Worm (Caenorhabditis elegans): ENCODE results near the gene gpc-1.
A peak's percentile ranks its signal among the peaks of the same experiment; 100 is the strongest.

The gpc-1 gene

ce11 chrX:12846043-12846442 lies 38.7 kb downstream of the gpc-1 start, which contains the start of gene C52G5.3:
Gene C52G5.3 (minus strand): TSS chrX:12846143.
- no peak for TF ChIP-seq unc-120 (tag; optimal IDR thresholded peaks at IDR 0.05; ENCODE audit: poor library complexity, severe bottlenecking)
- TF ChIP-seq unc-62 (GFP tag; optimal IDR thresholded peaks at IDR 0.05), result no peak
- no peak for TF ChIP-seq nhr-237 (tag; optimal IDR thresholded peaks at IDR 0.05)
- no peak for TF ChIP-seq pha-4 (tag; optimal IDR thresholded peaks at IDR 0.05)
- no peak for TF ChIP-seq lin-13 (tag; optimal IDR thresholded peaks at IDR 0.05)
- TF ChIP-seq nhr-12 (tag; optimal IDR thresholded peaks at IDR 0.05), result no peak
- TF ChIP-seq snpc-4 (tag; optimal IDR thresholded peaks at IDR 0.05), result no peak
- TF ChIP-seq nhr-76 (tag; optimal IDR thresholded peaks at IDR 0.05), result no peak
- no peak for TF ChIP-seq elt-1 (tag; optimal IDR thresholded peaks at IDR 0.05; ENCODE audit: borderline replicate concordance, insufficient read depth)
- no peak for TF ChIP-seq nhr-28 (tag; optimal IDR thresholded peaks at IDR 0.05)
- TF ChIP-seq lsy-2 (tag; optimal IDR thresholded peaks at IDR 0.05), result no peak
- TF ChIP-seq M03D4.4 (tag; optimal IDR thresholded peaks at IDR 0.05), result no peak
- TF ChIP-seq zip-8 (tag; optimal IDR thresholded peaks at IDR 0.05), result no peak
- no peak for TF ChIP-seq nhr-2 (tag; optimal IDR thresholded peaks at IDR 0.05)
- TF ChIP-seq unc-39 (tag; optimal IDR thresholded peaks at IDR 0.05), result no peak

ce11 chrX:12844170-12844569 lies 40.6 kb downstream of the gpc-1 start:
- TF ChIP-seq elt-1 (tag; optimal IDR thresholded peaks at IDR 0.05; ENCODE audit: borderline replicate concordance, insufficient read depth), result no peak
- no peak for TF ChIP-seq lin-13 (tag; optimal IDR thresholded peaks at IDR 0.05)
- no peak for TF ChIP-seq mls-2 (tag; optimal IDR thresholded peaks at IDR 0.05)
- no peak for TF ChIP-seq flh-1 (GFP tag; optimal IDR thresholded peaks at IDR 0.05)
- TF ChIP-seq M03D4.4 (tag; optimal IDR thresholded peaks at IDR 0.05), result no peak
- TF ChIP-seq ceh-39 (tag; optimal IDR thresholded peaks at IDR 0.05), result no peak
- TF ChIP-seq zip-8 (tag; optimal IDR thresholded peaks at IDR 0.05), result no peak
- no peak for TF ChIP-seq snpc-4 (tag; optimal IDR thresholded peaks at IDR 0.05)
- no peak for TF ChIP-seq ceh-43 (GFP tag; optimal IDR thresholded peaks at IDR 0.05)
- TF ChIP-seq pha-4 (tag; optimal IDR thresholded peaks at IDR 0.05), result no peak
- TF ChIP-seq tbx-8 (GFP tag; optimal IDR thresholded peaks at IDR 0.05), result no peak
- no peak for TF ChIP-seq nhr-237 (tag; optimal IDR thresholded peaks at IDR 0.05)
- TF ChIP-seq ztf-11 (tag; optimal IDR thresholded peaks at IDR 0.05), result no peak
- TF ChIP-seq sptf-1 (tag; optimal IDR thresholded peaks at IDR 0.05), result no peak
- no peak for TF ChIP-seq blmp-1 (tag; optimal IDR thresholded peaks at IDR 0.05)
- no peak for TF ChIP-seq elt-3 (tag; optimal IDR thresholded peaks at IDR 0.05)
- no peak for TF ChIP-seq nhr-2 (tag; optimal IDR thresholded peaks at IDR 0.05)
- no peak for TF ChIP-seq cnd-1 (tag; optimal IDR thresholded peaks at IDR 0.05)

ce11 chrX:12843530-12843929 lies 41.3 kb downstream of the gpc-1 start:
- no peak for TF ChIP-seq ceh-39 (tag; optimal IDR thresholded peaks at IDR 0.05)
- TF ChIP-seq ztf-11 (tag; optimal IDR thresholded peaks at IDR 0.05), result no peak
- peak; percentile 66 for TF ChIP-seq drap-1 (GFP tag; optimal IDR thresholded peaks at IDR 0.05)
- TF ChIP-seq sptf-1 (tag; optimal IDR thresholded peaks at IDR 0.05), result peak; percentile 39
- TF ChIP-seq bed-3 (GFP tag; optimal IDR thresholded peaks at IDR 0.05), result peak; percentile 20
- no peak for TF ChIP-seq nhr-76 (tag; optimal IDR thresholded peaks at IDR 0.05)
- TF ChIP-seq elt-3 (tag; optimal IDR thresholded peaks at IDR 0.05), result no peak
- no peak for TF ChIP-seq snpc-4 (tag; optimal IDR thresholded peaks at IDR 0.05)
- TF ChIP-seq lin-32 (GFP tag; optimal IDR thresholded peaks at IDR 0.05), result peak; percentile 17
- TF ChIP-seq M03D4.4 (tag; optimal IDR thresholded peaks at IDR 0.05), result peak; percentile 52
- peak; percentile 22 for TF ChIP-seq flh-1 (GFP tag; optimal IDR thresholded peaks at IDR 0.05)
- TF ChIP-seq lin-13 (tag; optimal IDR thresholded peaks at IDR 0.05), result no peak
- TF ChIP-seq mls-2 (tag; optimal IDR thresholded peaks at IDR 0.05), result peak; percentile 49
- TF ChIP-seq hlh-1 (tag; optimal IDR thresholded peaks at IDR 0.05), result no peak
- TF ChIP-seq ham-2 (GFP tag; optimal IDR thresholded peaks at IDR 0.05), result no peak
- TF ChIP-seq unc-120 (tag; optimal IDR thresholded peaks at IDR 0.05; ENCODE audit: poor library complexity, severe bottlenecking), result peak; percentile 33
- TF ChIP-seq zip-8 (tag; optimal IDR thresholded peaks at IDR 0.05), result no peak
- no peak for TF ChIP-seq unc-39 (tag; optimal IDR thresholded peaks at IDR 0.05)
- peak; percentile 66 for TF ChIP-seq cnd-1 (tag; optimal IDR thresholded peaks at IDR 0.05)
- no peak for TF ChIP-seq mep-1 (tag; optimal IDR thresholded peaks at IDR 0.05)
- no peak for TF ChIP-seq lsy-2 (tag; optimal IDR thresholded peaks at IDR 0.05)
- peak; percentile 77 for TF ChIP-seq ceh-83 (GFP tag; optimal IDR thresholded peaks at IDR 0.05)

- TF ChIP-seq mep-1 (tag; optimal IDR thresholded peaks at IDR 0.05), result no peak
- TF ChIP-seq ceh-83 (GFP tag; optimal IDR thresholded peaks at IDR 0.05), result no peak
- no peak for TF ChIP-seq M03D4.4 (tag; optimal IDR thresholded peaks at IDR 0.05)
- TF ChIP-seq ham-2 (GFP tag; optimal IDR thresholded peaks at IDR 0.05), result no peak
- no peak for TF ChIP-seq ceh-39 (tag; optimal IDR thresholded peaks at IDR 0.05)
- no peak for TF ChIP-seq bed-3 (GFP tag; optimal IDR thresholded peaks at IDR 0.05)
- TF ChIP-seq ces-1 (GFP tag; optimal IDR thresholded peaks at IDR 0.05), result no peak
- TF ChIP-seq drap-1 (GFP tag; optimal IDR thresholded peaks at IDR 0.05), result no peak
- TF ChIP-seq lin-13 (tag; optimal IDR thresholded peaks at IDR 0.05), result no peak
- TF ChIP-seq hlh-1 (tag; optimal IDR thresholded peaks at IDR 0.05), result no peak
- TF ChIP-seq ceh-43 (GFP tag; optimal IDR thresholded peaks at IDR 0.05), result no peak
- no peak for TF ChIP-seq flh-1 (GFP tag; optimal IDR thresholded peaks at IDR 0.05)
Measured at ce11 chrX:12843011-12843410, 41.8 kb downstream of the gpc-1 start, which contains the start of gene C52G5.2. Gene C52G5.2 (plus strand): TSS chrX:12843311.
